Fruit fly (Drosophila melanogaster) whole organism, embryonic: Measurements from ENCODE around the gene CG31038.

Experiments
- Adf1 ChIP-seq: fragments of 200-800 bp; sonication (Bioruptor generic); IDR thresholded peaks from 2 replicates; pipeline ENCODE4 v1.3.6; 2022; ENCODE audit warnings: missing biosample characterization, missing genetic modification characterization
- Bdp1 ChIP-seq: fragments of 200-800 bp; sonication (Bioruptor generic); optimal IDR thresholded peaks from 3 replicates; lab custom pipeline; 2016; ENCODE audit warnings: missing biosample characterization, missing genetic modification characterization
- CG10543 ChIP-seq: fragments of 200-800 bp; sonication (Bioruptor generic); optimal IDR thresholded peaks from 3 replicates; lab custom pipeline; 2017; ENCODE audit warnings: missing biosample characterization, mild to moderate bottlenecking, missing genetic modification characterization, moderate library complexity
- CG10959 ChIP-seq: fragments of 200-800 bp; sonication (Bioruptor generic); IDR thresholded peaks from 2 replicates; pipeline ENCODE4 v1.3.6; 2022; ENCODE audit warnings: missing biosample characterization, missing genetic modification characterization
- CG11085 ChIP-seq: fragments of 200-800 bp; sonication (Bioruptor generic); IDR thresholded peaks from 2 replicates; pipeline ENCODE4 v1.3.6; 2022; ENCODE audit warnings: missing biosample characterization, missing genetic modification characterization
- CG11560 ChIP-seq: fragments of 200-800 bp; sonication (Bioruptor generic); IDR thresholded peaks from 3 replicates; pipeline ENCODE4 v1.3.6; 2022; ENCODE audit warnings: missing biosample characterization, missing genetic modification characterization
- CG12391 ChIP-seq: fragments of 200-800 bp; sonication (Bioruptor generic); optimal IDR thresholded peaks from 3 replicates; lab custom pipeline; 2018; ENCODE audit warnings: missing biosample characterization, mild to moderate bottlenecking, missing genetic modification characterization, moderate library complexity
- CG1529 ChIP-seq: fragments of 200-800 bp; sonication (Bioruptor generic); optimal IDR thresholded peaks from 3 replicates; lab custom pipeline; 2018; ENCODE audit warnings: missing biosample characterization, missing genetic modification characterization
- CG15601 ChIP-seq: fragments of 200-800 bp; sonication (Bioruptor generic); optimal IDR thresholded peaks from 3 replicates; lab custom pipeline; 2019; ENCODE audit warnings: missing biosample characterization, mild to moderate bottlenecking, missing genetic modification characterization, moderate library complexity
- CG17829 ChIP-seq: fragments of 200-800 bp; optimal IDR thresholded peaks from 2 replicates; lab custom pipeline; 2019; ENCODE audit warnings: missing biosample characterization, mild to moderate bottlenecking, missing genetic modification characterization, moderate library complexity
- CG18599 ChIP-seq: fragments of 200-800 bp; sonication (Bioruptor generic); optimal IDR thresholded peaks from 3 replicates; lab custom pipeline; 2017; ENCODE audit warnings: missing biosample characterization, missing genetic modification characterization, mild to moderate bottlenecking, moderate library complexity, missing genetic modification reagents
- CG30020 ChIP-seq: fragments of 200-800 bp; optimal IDR thresholded peaks from 2 replicates; lab custom pipeline; 2019; ENCODE audit warnings: missing biosample characterization, mild to moderate bottlenecking, missing genetic modification characterization, moderate library complexity
- CG30403 ChIP-seq: fragments of 200-800 bp; sonication (Bioruptor generic); optimal IDR thresholded peaks from 3 replicates; lab custom pipeline; 2016; ENCODE audit warnings: missing biosample characterization, missing genetic modification characterization
- CG3065 ChIP-seq: fragments of 200-800 bp; sonication (Bioruptor generic); optimal IDR thresholded peaks from 2 replicates; lab custom pipeline; 2016; ENCODE audit warnings: missing biosample characterization, missing genetic modification characterization
- CG31224 ChIP-seq: fragments of 200-800 bp; sonication (Bioruptor generic); IDR thresholded peaks from 2 replicates; pipeline ENCODE4 v1.3.6; 2022; ENCODE audit warnings: missing biosample characterization, missing genetic modification characterization
- CG4424 ChIP-seq: fragments of 200-800 bp; sonication (Bioruptor generic); optimal IDR thresholded peaks from 3 replicates; lab custom pipeline; 2016; ENCODE audit warnings: missing biosample characterization, missing genetic modification characterization
- CG5180 ChIP-seq: fragments of 200-800 bp; sonication (Bioruptor generic); optimal IDR thresholded peaks from 3 replicates; lab custom pipeline; 2017; ENCODE audit warnings: missing biosample characterization, missing genetic modification characterization, mild to moderate bottlenecking, moderate library complexity, missing genetic modification reagents
- CG5245 ChIP-seq: fragments of 200-800 bp; sonication (Bioruptor generic); optimal IDR thresholded peaks from 3 replicates; lab custom pipeline; 2016; ENCODE audit warnings: missing biosample characterization, missing genetic modification characterization
- CG6813 ChIP-seq: fragments of 200-800 bp; sonication (Bioruptor generic); optimal IDR thresholded peaks from 2 replicates; lab custom pipeline; 2017; ENCODE audit warnings: missing biosample characterization, missing genetic modification characterization, mild to moderate bottlenecking, moderate library complexity, missing genetic modification reagents
- CG7372 ChIP-seq: fragments of 200-800 bp; sonication (Bioruptor generic); IDR thresholded peaks from 2 replicates; pipeline ENCODE4 v1.3.6; 2022; ENCODE audit warnings: missing biosample characterization, missing genetic modification characterization
- CG7556 ChIP-seq: fragments of 200-800 bp; sonication (Bioruptor generic); optimal IDR thresholded peaks from 2 replicates; lab custom pipeline; 2017; ENCODE audit warnings: missing biosample characterization, mild to moderate bottlenecking, missing genetic modification characterization
- CG8924 ChIP-seq: fragments of 200-800 bp; optimal IDR thresholded peaks from 3 replicates; lab custom pipeline; 2019; ENCODE audit warnings: missing biosample characterization, mild to moderate bottlenecking, missing genetic modification characterization, moderate library complexity
- D ChIP-seq, 2 experiments: fragments of 200-800 bp in 1 of 2; fragments of >200 bp in 1 of 2; sonication (Bioruptor generic) in 1 of 2; optimal IDR thresholded peaks; 2 replicates in 1 of 2; 3 replicates in 1 of 2; lab custom pipeline; 2017; ENCODE audit warnings: mild to moderate bottlenecking in 1 of 2, missing biosample characterization in 1 of 2, missing genetic modification characterization in 1 of 2, missing genetic modification reagents in 1 of 2
- D19A ChIP-seq: fragments of 200-800 bp; optimal IDR thresholded peaks from 3 replicates; lab custom pipeline; 2019; ENCODE audit warnings: missing biosample characterization, mild to moderate bottlenecking, missing genetic modification characterization, moderate library complexity
- Dip3 ChIP-seq: fragments of 200-800 bp; sonication (Bioruptor generic); optimal IDR thresholded peaks from 3 replicates; lab custom pipeline; 2016; ENCODE audit warnings: missing biosample characterization, missing genetic modification characterization
- Fer2 ChIP-seq: fragments of 200-800 bp; sonication (Bioruptor generic); optimal IDR thresholded peaks from 2 replicates; lab custom pipeline; 2018; ENCODE audit warnings: missing biosample characterization, mild to moderate bottlenecking, missing genetic modification characterization, moderate library complexity
- H2.0 ChIP-seq: fragments of 200-800 bp; sonication (Bioruptor generic); IDR thresholded peaks from 2 replicates; pipeline ENCODE4 v1.3.6; 2022; ENCODE audit warnings: missing biosample characterization, missing genetic modification characterization
- HLH54F ChIP-seq: fragments of 200-800 bp; sonication (Bioruptor generic); optimal IDR thresholded peaks from 3 replicates; lab custom pipeline; 2016; ENCODE audit warnings: missing biosample characterization, missing genetic modification characterization
- Lim3 ChIP-seq: fragments of 200-800 bp; sonication (Bioruptor generic); IDR thresholded peaks from 2 replicates; pipeline ENCODE4 v1.3.6; 2022; ENCODE audit warnings: missing biosample characterization, missing genetic modification characterization
- Rfx ChIP-seq: fragments of 200-800 bp; sonication (Bioruptor generic); IDR thresholded peaks from 2 replicates; pipeline ENCODE4 v1.3.6; 2022; ENCODE audit warnings: missing biosample characterization, missing genetic modification characterization
- Sry-β ChIP-seq: fragments of 200-800 bp; sonication (Bioruptor generic); optimal IDR thresholded peaks from 2 replicates; lab custom pipeline; 2018; ENCODE audit warnings: missing biosample characterization, mild to moderate bottlenecking, missing genetic modification characterization, moderate library complexity
- Taf1 ChIP-seq: fragments of 200-800 bp; sonication (Bioruptor generic); IDR thresholded peaks from 2 replicates; pipeline ENCODE4 v1.3.6; 2022; ENCODE audit warnings: missing biosample characterization, missing genetic modification characterization
- al ChIP-seq: fragments of 200-800 bp; sonication (Bioruptor generic); IDR thresholded peaks from 2 replicates; pipeline ENCODE4 v1.3.6; 2022; ENCODE audit warnings: missing biosample characterization, missing genetic modification characterization
- ash1 ChIP-seq: fragments of 200-800 bp; sonication (Bioruptor generic); optimal IDR thresholded peaks from 2 replicates; lab custom pipeline; 2018; ENCODE audit warnings: missing biosample characterization, mild to moderate bottlenecking, missing genetic modification characterization
- chn ChIP-seq: fragments of 200-800 bp; sonication (Bioruptor generic); optimal IDR thresholded peaks from 2 replicates; lab custom pipeline; 2016; ENCODE audit warnings: missing biosample characterization, missing genetic modification characterization
- crol ChIP-seq: fragments of 200-800 bp; sonication (Bioruptor generic); IDR thresholded peaks from 2 replicates; pipeline ENCODE4 v1.3.6; 2022; ENCODE audit warnings: missing biosample characterization, missing genetic modification characterization
- cwo ChIP-seq: fragments of 200-800 bp; sonication (Bioruptor generic); optimal IDR thresholded peaks from 3 replicates; lab custom pipeline; 2017; ENCODE audit warnings: missing biosample characterization, missing genetic modification characterization, mild to moderate bottlenecking, moderate library complexity, missing genetic modification reagents
- gsb ChIP-seq: fragments of 200-800 bp; sonication (Bioruptor generic); IDR thresholded peaks from 2 replicates; pipeline ENCODE4 v1.3.6; 2022; ENCODE audit warnings: missing biosample characterization, missing genetic modification characterization
- hb ChIP-seq: fragments of 200-800 bp; sonication (Bioruptor generic); IDR thresholded peaks from 3 replicates; pipeline ENCODE4 v1.3.6; 2022; ENCODE audit warnings: missing biosample characterization, missing genetic modification characterization; ENCODE audit not compliant: partially characterized antibody
- hth ChIP-seq: fragments of >200 bp; optimal IDR thresholded peaks from 2 replicates; lab custom pipeline; 2017; ENCODE audit warnings: inconsistent platforms
- pfk ChIP-seq: fragments of 200-800 bp; sonication (Bioruptor generic); optimal IDR thresholded peaks from 2 replicates; lab custom pipeline; 2018; ENCODE audit warnings: missing biosample characterization, mild to moderate bottlenecking, missing genetic modification characterization, moderate library complexity
- pnt ChIP-seq: fragments of 200-800 bp; sonication (Bioruptor generic); optimal IDR thresholded peaks from 3 replicates; lab custom pipeline; 2016; ENCODE audit warnings: missing biosample characterization, missing genetic modification characterization
- salm ChIP-seq: fragments of 200-800 bp; sonication (Bioruptor generic); optimal IDR thresholded peaks from 2 replicates; lab custom pipeline; 2018; ENCODE audit warnings: missing biosample characterization, mild to moderate bottlenecking, missing genetic modification characterization
- sd ChIP-seq: fragments of 200-800 bp; sonication (Bioruptor generic); optimal IDR thresholded peaks from 3 replicates; lab custom pipeline; 2018; ENCODE audit warnings: missing biosample characterization, mild to moderate bottlenecking, missing genetic modification characterization, moderate library complexity
- ssp ChIP-seq: fragments of 200-800 bp; sonication (Bioruptor generic); IDR thresholded peaks from 2 replicates; pipeline ENCODE4 v1.3.6; 2022; ENCODE audit warnings: missing biosample characterization, missing genetic modification characterization
- tap ChIP-seq: fragments of 200-800 bp; optimal IDR thresholded peaks from 3 replicates; lab custom pipeline; 2019; ENCODE audit warnings: missing biosample characterization, mild to moderate bottlenecking, missing genetic modification characterization, moderate library complexity
- tll ChIP-seq, 2 experiments: fragments of 200-800 bp in 1 of 2; fragments of >200 bp in 1 of 2; sonication (Bioruptor generic) in 1 of 2; optimal IDR thresholded peaks; 2 replicates each; lab custom pipeline; 2017 to 2019; ENCODE audit warnings: missing biosample characterization in 2 of 2, missing genetic modification characterization in 2 of 2, mild to moderate bottlenecking in 1 of 2, moderate library complexity in 1 of 2
- usp ChIP-seq: fragments of >200 bp; optimal IDR thresholded peaks from 2 replicates; lab custom pipeline; 2017; ENCODE audit warnings: missing biosample characterization, missing genetic modification characterization
- vvl ChIP-seq: fragments of 200-800 bp; sonication (Bioruptor generic); IDR thresholded peaks from 2 replicates; pipeline ENCODE4 v1.3.6; 2022; ENCODE audit warnings: missing biosample characterization, missing genetic modification characterization
- wor ChIP-seq: fragments of 200-800 bp; sonication (Bioruptor generic); IDR thresholded peaks from 2 replicates; pipeline ENCODE4 v1.3.6; 2022; ENCODE audit warnings: missing biosample characterization, missing genetic modification characterization
- zfh2 ChIP-seq: fragments of 200-800 bp; sonication (Bioruptor generic); optimal IDR thresholded peaks from 2 replicates; lab custom pipeline; 2016; ENCODE audit warnings: missing biosample characterization, missing genetic modification characterization

CG31038 gene

DNA sequence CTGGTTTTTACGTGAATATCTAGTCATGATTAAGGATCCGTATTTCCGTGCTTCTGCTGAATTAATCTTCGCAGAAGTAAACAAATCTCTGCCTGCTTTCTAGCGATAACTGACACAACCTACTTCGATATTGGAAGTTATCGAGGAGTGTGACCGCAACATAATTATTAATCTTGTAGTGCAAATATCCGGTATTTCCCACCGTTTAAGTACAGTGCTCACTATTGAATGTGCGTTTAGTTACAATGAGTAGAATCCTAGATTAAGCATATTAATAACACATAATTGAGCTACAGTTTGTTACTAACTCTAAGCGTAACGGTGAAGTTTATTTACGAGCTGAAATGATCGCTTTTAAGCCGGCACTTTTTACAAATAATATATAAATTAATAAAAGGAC lies 17.1 kb upstream of the CG31038 start (continued):
- TF ChIP-seq wor (GFP tag; lab: Robert Waterston, UW) (no peak), CG5180 (no peak), tll (GFP tag; optimal IDR thresholded peaks at IDR 0.05; lab: Kevin White, UChicago) (no peak), CG17829 (tag; lab: Kevin White, UChicago) (peak; percentile 59), Dip3 (GFP tag; lab: Kevin White, UChicago) (no peak), vvl (GFP tag; lab: Robert Waterston, UW) (peak; percentile 75), tap (no peak), hth (no peak), CG18599 (no peak), Adf1 (GFP tag; lab: Robert Waterston, UW) (no peak), ash1 (no peak), CG5245 (GFP tag; lab: Kevin White, UChicago) (no peak), ssp (GFP tag; lab: Robert Waterston, UW) (peak; percentile 52), zfh2 (peak; percentile 37), CG11560 (tag; lab: Robert Waterston, UW) (no peak), CG7372 (peak; percentile 54; the same call in 1 of the 2 replicates), CG11085 (no peak), CG31224 (GFP tag; lab: Robert Waterston, UW) (0 out of 2 replicates have a peak, but pooled peaks have one; percentile 34), Fer2 (tag; lab: Kevin White, UChicago) (no peak), CG3065 (GFP tag; lab: Kevin White, UChicago) (no peak), gsb (no peak), Bdp1 (GFP tag; lab: Kevin White, UChicago) (no peak), H2.0 (GFP tag; lab: Robert Waterston, UW) (peak; percentile 33; the same call in 1 of the 2 replicates), al (GFP tag; lab: Robert Waterston, UW) (no peak), Lim3 (GFP tag; lab: Robert Waterston, UW) (no peak), hb (no peak), CG12391 (peak; percentile 54), D (optimal IDR thresholded peaks at IDR 0.05; lab: Kevin White, UChicago) (no peak), D (GFP tag; optimal IDR thresholded peaks at IDR 0.05; lab: Kevin White, UChicago) (no peak), HLH54F (peak; percentile 21), pfk (GFP tag; lab: Kevin White, UChicago) (no peak), Rfx (GFP tag; lab: Robert Waterston, UW) (peak; percentile 81), salm (tag; lab: Kevin White, UChicago) (no peak), crol (no peak), CG6813 (GFP tag; lab: Kevin White, UChicago) (peak; percentile 30), CG1529 (no peak), Taf1 (GFP tag; lab: Robert Waterston, UW) (no peak), sd (tag; lab: Kevin White, UChicago) (peak; percentile 27), CG8924 (tag; lab: Kevin White, UChicago) (peak; percentile 42), cwo (GFP tag; lab: Kevin White, UChicago) (peak; percentile 20), CG7556 (GFP tag; lab: Kevin White, UChicago) (peak; percentile 13), chn (GFP tag; lab: Kevin White, UChicago) (no peak), CG10543 (GFP tag; lab: Kevin White, UChicago) (peak; percentile 42), CG15601 (peak; percentile 44), CG4424 (GFP tag; lab: Kevin White, UChicago) (peak; percentile 27), Sry-β (no peak), CG10959 (GFP tag; lab: Robert Waterston, UW) (no peak), CG30020 (tag; lab: Kevin White, UChicago) (no peak), D19A (tag; lab: Kevin White, UChicago) (no peak), CG30403 (GFP tag; lab: Kevin White, UChicago) (no peak), usp (no peak), pnt (GFP tag; lab: Kevin White, UChicago) (no peak)
